Worm (Caenorhabditis elegans): ENCODE measurements around the gene cnc-9.

cnc-9 gene

ce11 chrV:7437985-7438384, 38.0 kb upstream of the cnc-9 start, which contains the start of gene F25E5.16 (continued):
- TF ChIP-seq T26A8.4 (GFP tag; IDR thresholded peaks at IDR 0.05) (no peak), madf-5 (GFP tag; IDR thresholded peaks at IDR 0.05) (no peak), lir-3 (tag; optimal IDR thresholded peaks at IDR 0.05) (no peak), nhr-102 (tag; optimal IDR thresholded peaks at IDR 0.05) (no peak)

ce11 chrV:7437538-7437937, 37.5 kb upstream of the cnc-9 start, which contains the start of gene F25E5.9:
F25E5.9 (minus strand) TSS chrV:7437919.
- TF ChIP-seq snpc-4 (tag; optimal IDR thresholded peaks at IDR 0.05) (no peak), nhr-25 (tag; optimal IDR thresholded peaks at IDR 0.05; ENCODE audit: borderline replicate concordance, insufficient read depth) (no peak), unc-130 (GFP tag; optimal IDR thresholded peaks at IDR 0.05) (no peak), set-16 (GFP tag; IDR thresholded peaks at IDR 0.05) (0 out of 2 replicates have a peak, but pooled peaks have one; percentile 12), nhr-28 (tag; optimal IDR thresholded peaks at IDR 0.05) (no peak), unc-39 (tag; optimal IDR thresholded peaks at IDR 0.05) (no peak), lin-15B (tag; optimal IDR thresholded peaks at IDR 0.05) (no peak), nhr-237 (tag; optimal IDR thresholded peaks at IDR 0.05) (no peak), lsy-2 (tag; optimal IDR thresholded peaks at IDR 0.05) (peak in 1 of 2 experiments; percentile 16), ceh-32 (tag; optimal IDR thresholded peaks at IDR 0.05; ENCODE audit: poor library complexity) (no peak), duxl-1 (tag; optimal IDR thresholded peaks at IDR 0.05; ENCODE audit: poor library complexity) (peak; percentile 48), zag-1 (tag; optimal IDR thresholded peaks at IDR 0.05) (no peak), dmd-9 (GFP tag; IDR thresholded peaks at IDR 0.05) (no peak), lim-7 (GFP tag; IDR thresholded peaks at IDR 0.05) (no peak), ceh-20 (GFP tag; IDR thresholded peaks at IDR 0.05) (no peak), vab-7 (GFP tag; IDR thresholded peaks at IDR 0.05) (0 out of 2 replicates have a peak, but pooled peaks have one; percentile 6), mes-2 (tag; optimal IDR thresholded peaks at IDR 0.05; ENCODE audit: poor library complexity, severe bottlenecking) (peak; percentile 23), attf-4 (tag; optimal IDR thresholded peaks at IDR 0.05) (no peak), lin-29 (GFP tag; IDR thresholded peaks at IDR 0.05) (no peak), gei-8 (GFP tag; optimal IDR thresholded peaks at IDR 0.05) (no peak), ztf-7 (tag; optimal IDR thresholded peaks at IDR 0.05) (no peak), spr-3 (GFP tag; optimal IDR thresholded peaks at IDR 0.05) (no peak), nhr-10 (tag; optimal IDR thresholded peaks at IDR 0.05) (no peak), php-3 (GFP tag; IDR thresholded peaks at IDR 0.05) (no peak), saeg-2 (GFP tag; IDR thresholded peaks at IDR 0.05) (0 out of 2 replicates have a peak, but pooled peaks have one; percentile 34), spr-1 (tag; optimal IDR thresholded peaks at IDR 0.05) (no peak), ztf-11 (tag; optimal IDR thresholded peaks at IDR 0.05) (no peak), pqm-1 (tag; optimal IDR thresholded peaks at IDR 0.05) (no peak), nhr-76 (tag; optimal IDR thresholded peaks at IDR 0.05) (no peak), hlh-11 (tag; optimal IDR thresholded peaks at IDR 0.05) (peak; percentile 7), zip-11 (GFP tag; IDR thresholded peaks at IDR 0.05) (no peak), dpl-1 (GFP tag; optimal IDR thresholded peaks at IDR 0.05) (no peak), zfp-2 (tag; optimal IDR thresholded peaks at IDR 0.05) (no peak), madf-9 (GFP tag; conservative IDR thresholded peaks at IDR 0.05) (no peak), nhr-77 (tag; optimal IDR thresholded peaks at IDR 0.05) (no peak), daf-8 (GFP tag; IDR thresholded peaks at IDR 0.05) (no peak), F49E8.2 (tag; optimal IDR thresholded peaks at IDR 0.05; ENCODE audit: borderline replicate concordance) (no peak), ces-1 (GFP tag; optimal IDR thresholded peaks at IDR 0.05) (no peak), F10B5.3 (tag; optimal IDR thresholded peaks at IDR 0.05) (no peak), dmd-6 (GFP tag; IDR thresholded peaks at IDR 0.05) (no peak), ceh-62 (tag; optimal IDR thresholded peaks at IDR 0.05) (no peak), T26A8.4 (GFP tag; IDR thresholded peaks at IDR 0.05) (no peak), nhr-48 (tag; optimal IDR thresholded peaks at IDR 0.05) (no peak), pha-4 (GFP tag; IDR thresholded peaks at IDR 0.05) (no peak), pha-4 (tag; optimal IDR thresholded peaks at IDR 0.05) (no peak), lin-1 (GFP tag; IDR thresholded peaks at IDR 0.05) (no peak), egl-43 (GFP tag; IDR thresholded peaks at IDR 0.05) (peak; percentile 72; the same call in 1 of the 2 replicates)

Measured in whole organism, L4 larva.